Comparison of ENCODE assay signal across 1 fruit fly cellular context in the genomic region with DNA sequence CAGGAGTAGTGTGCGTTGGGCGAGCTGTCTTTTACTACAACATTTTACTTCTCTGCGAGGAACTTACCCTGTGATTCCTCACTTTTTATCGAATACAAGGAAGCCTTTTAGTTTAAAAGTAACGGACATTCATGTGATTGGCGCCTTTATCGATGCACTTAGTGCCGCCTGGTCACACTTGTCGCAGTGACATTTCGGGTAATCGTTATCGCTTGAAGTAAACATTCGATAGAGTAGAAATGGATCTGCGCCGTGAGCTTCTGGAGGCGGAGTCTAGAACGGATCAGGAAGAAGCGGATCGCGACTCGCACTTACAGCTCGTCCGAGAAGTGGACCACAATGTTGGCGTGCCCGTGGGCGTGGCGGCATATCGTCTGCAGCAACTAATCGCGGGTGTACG.
TF ChIP-seq lines count a peak whose summit lies in the region.

CG16989 (plus strand) TSS at position 225 of the 400 bp plus-strand sequence.

TF ChIP-seq in whole organism, embryonic, 481 proteins besides CTCF, POLR2A, EP300 and RAD21 (continued from another document):
- no peak for TF ChIP-seq CG9817 (tag; optimal IDR thresholded peaks at IDR 0.05; lab: Kevin White, UChicago)
- no peak for TF ChIP-seq so (GFP tag; IDR thresholded peaks at IDR 0.05; lab: Robert Waterston, UW)
- TF ChIP-seq CG10959 (GFP tag; IDR thresholded peaks at IDR 0.05; lab: Robert Waterston, UW) = no peak
- TF ChIP-seq CG11085 (GFP tag; IDR thresholded peaks at IDR 0.05; lab: Robert Waterston, UW) = no peak
- no peak for TF ChIP-seq Hand (GFP tag; optimal IDR thresholded peaks at IDR 0.05; lab: Kevin White, UChicago)
- TF ChIP-seq B-H2 (GFP tag; optimal IDR thresholded peaks at IDR 0.05; lab: Kevin White, UChicago) = no peak
- no peak for TF ChIP-seq CG10565 (GFP tag; optimal IDR thresholded peaks at IDR 0.05; lab: Kevin White, UChicago)
- no peak for TF ChIP-seq Blimp-1 (GFP tag; optimal IDR thresholded peaks at IDR 0.05; lab: Kevin White, UChicago)
- no peak for TF ChIP-seq Dad (GFP tag; optimal IDR thresholded peaks at IDR 0.05; lab: Kevin White, UChicago)
- TF ChIP-seq tll (GFP tag; optimal IDR thresholded peaks at IDR 0.05; lab: Kevin White, UChicago) = no peak
- peak; percentile 59 for TF ChIP-seq BEAF-32 (GFP tag; optimal IDR thresholded peaks at IDR 0.05; lab: Kevin White, UChicago)
- peak; percentile 62 for TF ChIP-seq CG15514 (GFP tag; optimal IDR thresholded peaks at IDR 0.05; lab: Kevin White, UChicago)
- TF ChIP-seq sc (optimal IDR thresholded peaks at IDR 0.05; lab: Kevin White, UChicago) = no peak
- TF ChIP-seq sc (GFP tag; optimal IDR thresholded peaks at IDR 0.05; lab: Kevin White, UChicago) = no peak
- TF ChIP-seq fu2 (GFP tag; optimal IDR thresholded peaks at IDR 0.05; lab: Kevin White, UChicago) = no peak
- no peak for TF ChIP-seq ttk (GFP tag; IDR thresholded peaks at IDR 0.05; lab: Robert Waterston, UW)
- TF ChIP-seq corto (GFP tag; optimal IDR thresholded peaks at IDR 0.05; lab: Kevin White, UChicago) = no peak
- no peak for TF ChIP-seq CG10462 (GFP tag; optimal IDR thresholded peaks at IDR 0.05; lab: Kevin White, UChicago)
- no peak for TF ChIP-seq CG33213 (GFP tag; optimal IDR thresholded peaks at IDR 0.05; lab: Kevin White, UChicago)
- TF ChIP-seq Pdp1 (GFP tag; optimal IDR thresholded peaks at IDR 0.05; lab: Kevin White, UChicago) = no peak
- TF ChIP-seq bcd (GFP tag; optimal IDR thresholded peaks at IDR 0.05; lab: Kevin White, UChicago) = no peak
- no peak for TF ChIP-seq Elba2 (GFP tag; optimal IDR thresholded peaks at IDR 0.05; lab: Kevin White, UChicago)
- no peak for TF ChIP-seq vvl (GFP tag; IDR thresholded peaks at IDR 0.05; lab: Robert Waterston, UW)
- no peak for TF ChIP-seq CG4854 (GFP tag; optimal IDR thresholded peaks at IDR 0.05; lab: Kevin White, UChicago)
- TF ChIP-seq CG3065 (GFP tag; optimal IDR thresholded peaks at IDR 0.05; lab: Kevin White, UChicago) = no peak
- no peak for TF ChIP-seq pfk (GFP tag; optimal IDR thresholded peaks at IDR 0.05; lab: Kevin White, UChicago)
- peak; percentile 45; the same call in 1 of the 2 replicates for TF ChIP-seq amos (GFP tag; IDR thresholded peaks at IDR 0.05; lab: Robert Waterston, UW; ENCODE audit: partially characterized antibody)
- no peak for TF ChIP-seq pros (GFP tag; optimal IDR thresholded peaks at IDR 0.05; lab: Kevin White, UChicago)
- TF ChIP-seq CG2116 (GFP tag; optimal IDR thresholded peaks at IDR 0.05; lab: Kevin White, UChicago) = peak; percentile 83
- TF ChIP-seq Bgb (GFP tag; IDR thresholded peaks at IDR 0.05; lab: Robert Waterston, UW; ENCODE audit: partially characterized antibody) = peak; percentile 57
- no peak for TF ChIP-seq CG13296 (GFP tag; optimal IDR thresholded peaks at IDR 0.05; lab: Kevin White, UChicago)
- peak; percentile 68 for TF ChIP-seq stwl (tag; optimal IDR thresholded peaks at IDR 0.05; lab: Kevin White, UChicago)
- no peak for TF ChIP-seq Hey (tag; optimal IDR thresholded peaks at IDR 0.05; lab: Kevin White, UChicago)
- TF ChIP-seq unc-4 (GFP tag; IDR thresholded peaks at IDR 0.05; lab: Robert Waterston, UW; ENCODE audit: partially characterized antibody) = peak; percentile 51
- no peak for TF ChIP-seq h (optimal IDR thresholded peaks at IDR 0.05; lab: Kevin White, UChicago)
- TF ChIP-seq CG4707 (GFP tag; optimal IDR thresholded peaks at IDR 0.05; lab: Kevin White, UChicago) = no peak
- TF ChIP-seq fd96Cb (tag; optimal IDR thresholded peaks at IDR 0.05; lab: Kevin White, UChicago) = no peak
- TF ChIP-seq wek (GFP tag; optimal IDR thresholded peaks at IDR 0.05; lab: Kevin White, UChicago) = no peak
- TF ChIP-seq fru (optimal IDR thresholded peaks at IDR 0.05; lab: Kevin White, UChicago) = no peak
- TF ChIP-seq Hr51 (GFP tag; optimal IDR thresholded peaks at IDR 0.05; lab: Kevin White, UChicago) = no peak
- TF ChIP-seq rib (GFP tag; IDR thresholded peaks at IDR 0.05; lab: Robert Waterston, UW) = no peak
- no peak for TF ChIP-seq CG7372 (GFP tag; IDR thresholded peaks at IDR 0.05; lab: Robert Waterston, UW)
- TF ChIP-seq CG17912 (GFP tag; optimal IDR thresholded peaks at IDR 0.05; lab: Kevin White, UChicago) = no peak
- TF ChIP-seq sd (tag; optimal IDR thresholded peaks at IDR 0.05; lab: Kevin White, UChicago) = no peak
- TF ChIP-seq zen2 (GFP tag; IDR thresholded peaks at IDR 0.05; lab: Robert Waterston, UW; ENCODE audit: partially characterized antibody) = 0 out of 3 replicates have a peak, but pooled peaks have one; percentile 29
- TF ChIP-seq CG8765 (GFP tag; IDR thresholded peaks at IDR 0.05; lab: Robert Waterston, UW) = no peak
- no peak for TF ChIP-seq pum (GFP tag; optimal IDR thresholded peaks at IDR 0.05; lab: Kevin White, UChicago)
- TF ChIP-seq Rfx (GFP tag; IDR thresholded peaks at IDR 0.05; lab: Robert Waterston, UW) = no peak
- peak; percentile 65 for TF ChIP-seq gfzf (GFP tag; optimal IDR thresholded peaks at IDR 0.05; lab: Kevin White, UChicago)
- TF ChIP-seq sug (tag; optimal IDR thresholded peaks at IDR 0.05; lab: Kevin White, UChicago) = no peak
- TF ChIP-seq klu (GFP tag; IDR thresholded peaks at IDR 0.05; lab: Robert Waterston, UW) = no peak
- no peak for TF ChIP-seq crp (GFP tag; optimal IDR thresholded peaks at IDR 0.05; lab: Kevin White, UChicago)
- TF ChIP-seq CG6689 (GFP tag; IDR thresholded peaks at IDR 0.05; lab: Robert Waterston, UW) = no peak
- no peak for TF ChIP-seq Bdp1 (GFP tag; optimal IDR thresholded peaks at IDR 0.05; lab: Kevin White, UChicago)
- TF ChIP-seq mirr (GFP tag; optimal IDR thresholded peaks at IDR 0.05; lab: Kevin White, UChicago) = no peak
- no peak for TF ChIP-seq CG7987 (GFP tag; optimal IDR thresholded peaks at IDR 0.05; lab: Kevin White, UChicago)
- TF ChIP-seq Aef1 (GFP tag; IDR thresholded peaks at IDR 0.05; lab: Robert Waterston, UW) = no peak
- TF ChIP-seq Jarid2 (GFP tag; optimal IDR thresholded peaks at IDR 0.05; lab: Kevin White, UChicago) = no peak
- TF ChIP-seq twi (tag; optimal IDR thresholded peaks at IDR 0.05; lab: Kevin White, UChicago) = no peak
- no peak for TF ChIP-seq nmo (GFP tag; optimal IDR thresholded peaks at IDR 0.05; lab: Kevin White, UChicago)
- TF ChIP-seq CG12219 (GFP tag; optimal IDR thresholded peaks at IDR 0.05; lab: Kevin White, UChicago) = no peak
- TF ChIP-seq Dll (GFP tag; IDR thresholded peaks at IDR 0.05; lab: Robert Waterston, UW; ENCODE audit: partially characterized antibody) = peak; percentile 53; the same call in 2 of the 4 replicates
- TF ChIP-seq Ravus (GFP tag; IDR thresholded peaks at IDR 0.05; lab: Robert Waterston, UW) = no peak
- peak; percentile 92 for TF ChIP-seq E2f1 (GFP tag; IDR thresholded peaks at IDR 0.05; lab: Robert Waterston, UW)
- no peak for TF ChIP-seq cg (GFP tag; optimal IDR thresholded peaks at IDR 0.05; lab: Kevin White, UChicago)
- no peak for TF ChIP-seq CG43689 (GFP tag; IDR thresholded peaks at IDR 0.05; lab: Robert Waterston, UW)
- TF ChIP-seq Kr (GFP tag; optimal IDR thresholded peaks at IDR 0.05; lab: Kevin White, UChicago) = no peak
- TF ChIP-seq dmrt11E (tag; optimal IDR thresholded peaks at IDR 0.05; lab: Kevin White, UChicago) = no peak
- no peak for TF ChIP-seq CG12659 (GFP tag; optimal IDR thresholded peaks at IDR 0.05; lab: Kevin White, UChicago)
- no peak for TF ChIP-seq gsb (GFP tag; IDR thresholded peaks at IDR 0.05; lab: Robert Waterston, UW)
- TF ChIP-seq CG11247 (GFP tag; IDR thresholded peaks at IDR 0.05; lab: Robert Waterston, UW) = no peak
- TF ChIP-seq Dbx (GFP tag; IDR thresholded peaks at IDR 0.05; lab: Robert Waterston, UW) = no peak
- no peak for TF ChIP-seq zf30C (GFP tag; optimal IDR thresholded peaks at IDR 0.05; lab: Kevin White, UChicago)
- TF ChIP-seq sna (GFP tag; IDR thresholded peaks at IDR 0.05; lab: Robert Waterston, UW; ENCODE audit: partially characterized antibody) = peak; percentile 38; the same call in 1 of the 2 replicates
- no peak for TF ChIP-seq Hr3 (GFP tag; optimal IDR thresholded peaks at IDR 0.05; lab: Kevin White, UChicago)
- TF ChIP-seq CG17361 (GFP tag; IDR thresholded peaks at IDR 0.05; lab: Robert Waterston, UW) = no peak
- TF ChIP-seq CG15269 (tag; optimal IDR thresholded peaks at IDR 0.05; lab: Kevin White, UChicago) = no peak
- peak; percentile 52 for TF ChIP-seq trem (tag; optimal IDR thresholded peaks at IDR 0.05; lab: Kevin White, UChicago)
- TF ChIP-seq Neu2 (GFP tag; optimal IDR thresholded peaks at IDR 0.05; lab: Kevin White, UChicago; ENCODE audit: borderline replicate concordance) = no peak
- TF ChIP-seq Dip3 (GFP tag; optimal IDR thresholded peaks at IDR 0.05; lab: Kevin White, UChicago) = no peak
- no peak for TF ChIP-seq CG6654 (GFP tag; optimal IDR thresholded peaks at IDR 0.05; lab: Kevin White, UChicago)
- TF ChIP-seq CG8281 (tag; optimal IDR thresholded peaks at IDR 0.05; lab: Kevin White, UChicago) = no peak
- no peak for TF ChIP-seq CG2199 (GFP tag; IDR thresholded peaks at IDR 0.05; lab: Robert Waterston, UW)
- TF ChIP-seq HmgZ (tag; optimal IDR thresholded peaks at IDR 0.05; lab: Kevin White, UChicago) = peak; percentile 35
- TF ChIP-seq pzg (GFP tag; optimal IDR thresholded peaks at IDR 0.05; lab: Kevin White, UChicago) = peak; percentile 74
- TF ChIP-seq slp2 (GFP tag; optimal IDR thresholded peaks at IDR 0.05; lab: Kevin White, UChicago) = no peak
- no peak for TF ChIP-seq CG12391 (tag; optimal IDR thresholded peaks at IDR 0.05; lab: Kevin White, UChicago)
- TF ChIP-seq MESR4 (GFP tag; optimal IDR thresholded peaks at IDR 0.05; lab: Kevin White, UChicago) = peak; percentile 75
- TF ChIP-seq CG17612 (GFP tag; IDR thresholded peaks at IDR 0.05; lab: Robert Waterston, UW) = no peak
- TF ChIP-seq Scr (GFP tag; IDR thresholded peaks at IDR 0.05; lab: Robert Waterston, UW; ENCODE audit: partially characterized antibody) = peak; percentile 55
- TF ChIP-seq tap (tag; optimal IDR thresholded peaks at IDR 0.05; lab: Kevin White, UChicago) = no peak
- TF ChIP-seq E2f2 (GFP tag; IDR thresholded peaks at IDR 0.05; lab: Robert Waterston, UW) = peak; percentile 88
- no peak for TF ChIP-seq CG17359 (tag; optimal IDR thresholded peaks at IDR 0.05; lab: Kevin White, UChicago)
- no peak for TF ChIP-seq NFAT (GFP tag; IDR thresholded peaks at IDR 0.05; lab: Robert Waterston, UW)
- TF ChIP-seq dmrt99B (tag; optimal IDR thresholded peaks at IDR 0.05; lab: Kevin White, UChicago) = no peak
- no peak for TF ChIP-seq jumu (GFP tag; optimal IDR thresholded peaks at IDR 0.05; lab: Kevin White, UChicago)
- TF ChIP-seq CG2202 (tag; optimal IDR thresholded peaks at IDR 0.05; lab: Kevin White, UChicago) = no peak
- TF ChIP-seq CG9876 (GFP tag; optimal IDR thresholded peaks at IDR 0.05; lab: Kevin White, UChicago) = no peak
- TF ChIP-seq ken (GFP tag; IDR thresholded peaks at IDR 0.05; lab: Robert Waterston, UW) = no peak
- peak; percentile 58; the same call in 2 of the 3 replicates for TF ChIP-seq CG16813 (GFP tag; IDR thresholded peaks at IDR 0.05; lab: Robert Waterston, UW; ENCODE audit: partially characterized antibody)
- no peak for TF ChIP-seq CG8944 (GFP tag; optimal IDR thresholded peaks at IDR 0.05; lab: Kevin White, UChicago)
- no peak for TF ChIP-seq HLH54F (GFP tag; optimal IDR thresholded peaks at IDR 0.05; lab: Kevin White, UChicago)
- no peak for TF ChIP-seq mld (GFP tag; IDR thresholded peaks at IDR 0.05; lab: Robert Waterston, UW; ENCODE audit: partially characterized antibody)
- TF ChIP-seq HLH4C (GFP tag; IDR thresholded peaks at IDR 0.05; lab: Robert Waterston, UW; ENCODE audit: partially characterized antibody) = peak; percentile 63
- TF ChIP-seq Ets97D (GFP tag; optimal IDR thresholded peaks at IDR 0.05; lab: Kevin White, UChicago) = peak; percentile 39
- TF ChIP-seq CG6854 (GFP tag; optimal IDR thresholded peaks at IDR 0.05; lab: Kevin White, UChicago) = no peak
- no peak for TF ChIP-seq CG2129 (GFP tag; IDR thresholded peaks at IDR 0.05; lab: Robert Waterston, UW; ENCODE audit: partially characterized antibody)
- TF ChIP-seq wdn (GFP tag; IDR thresholded peaks at IDR 0.05; lab: Robert Waterston, UW) = no peak
- no peak for TF ChIP-seq fd3F (GFP tag; optimal IDR thresholded peaks at IDR 0.05; lab: Kevin White, UChicago)
- TF ChIP-seq Drgx (GFP tag; IDR thresholded peaks at IDR 0.05; lab: Robert Waterston, UW) = no peak
- TF ChIP-seq CG14965 (GFP tag; optimal IDR thresholded peaks at IDR 0.05; lab: Kevin White, UChicago; ENCODE audit: borderline replicate concordance) = no peak
- no peak for TF ChIP-seq CG10209 (GFP tag; optimal IDR thresholded peaks at IDR 0.05; lab: Kevin White, UChicago)
- TF ChIP-seq CG34224 (GFP tag; IDR thresholded peaks at IDR 0.05; lab: Robert Waterston, UW; ENCODE audit: partially characterized antibody) = no peak
- TF ChIP-seq chinmo (GFP tag; IDR thresholded peaks at IDR 0.05; lab: Robert Waterston, UW; ENCODE audit: partially characterized antibody) = no peak
- TF ChIP-seq CG8089 (GFP tag; optimal IDR thresholded peaks at IDR 0.05; lab: Kevin White, UChicago) = no peak
- peak; percentile 22; the same call in 1 of the 2 replicates for TF ChIP-seq hbn (GFP tag; IDR thresholded peaks at IDR 0.05; lab: Robert Waterston, UW; ENCODE audit: partially characterized antibody)
- TF ChIP-seq CG6765 (GFP tag; optimal IDR thresholded peaks at IDR 0.05; lab: Kevin White, UChicago) = no peak
- TF ChIP-seq CHES-1-like (GFP tag; optimal IDR thresholded peaks at IDR 0.05; lab: Kevin White, UChicago) = no peak
- TF ChIP-seq nom (GFP tag; optimal IDR thresholded peaks at IDR 0.05; lab: Kevin White, UChicago) = no peak
- TF ChIP-seq Oaz (GFP tag; IDR thresholded peaks at IDR 0.05; lab: Robert Waterston, UW) = no peak
- TF ChIP-seq nau (GFP tag; optimal IDR thresholded peaks at IDR 0.05; lab: Kevin White, UChicago) = no peak
- TF ChIP-seq sqz (GFP tag; optimal IDR thresholded peaks at IDR 0.05; lab: Kevin White, UChicago) = no peak
- TF ChIP-seq Eip74EF (GFP tag; optimal IDR thresholded peaks at IDR 0.05; lab: Kevin White, UChicago) = no peak
- TF ChIP-seq CG9727 (GFP tag; optimal IDR thresholded peaks at IDR 0.05; lab: Kevin White, UChicago) = no peak
- no peak for TF ChIP-seq aop (GFP tag; IDR thresholded peaks at IDR 0.05; lab: Robert Waterston, UW)
TF ChIP-seq in whole organism, embryonic: peak in this region for 52.
